Worm (Caenorhabditis elegans): ENCODE results near the gene cks-1.

DNA sequence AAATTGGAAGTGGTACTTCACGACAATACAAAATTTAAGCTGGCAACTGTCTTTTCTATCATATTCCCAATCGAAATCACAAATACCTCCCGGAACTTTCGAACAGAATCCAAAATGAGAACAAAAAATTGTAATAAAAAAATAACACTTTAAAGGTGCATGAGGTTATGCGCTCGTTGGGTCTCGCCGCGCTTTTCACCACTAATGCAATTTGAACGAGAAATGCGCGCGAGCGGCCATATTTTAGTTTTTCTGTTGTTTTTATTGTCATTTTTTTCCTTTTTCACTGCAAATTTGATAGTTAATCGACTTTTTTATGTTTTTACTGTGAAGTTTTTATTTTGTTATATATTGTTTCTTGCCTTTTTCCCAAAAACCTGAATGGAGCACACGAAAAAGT, 2.7 kb upstream of the cks-1 start, which contains the start of gene mes-6:
- no peak for TF ChIP-seq ham-2 (GFP tag; optimal IDR thresholded peaks at IDR 0.05)
- no peak for TF ChIP-seq nhr-12 (tag; optimal IDR thresholded peaks at IDR 0.05)
- peak; percentile 73 for TF ChIP-seq mep-1 (tag; optimal IDR thresholded peaks at IDR 0.05)
- peak; percentile 96 for TF ChIP-seq ces-1 (GFP tag; optimal IDR thresholded peaks at IDR 0.05)
- no peak for TF ChIP-seq flh-1 (GFP tag; optimal IDR thresholded peaks at IDR 0.05)
- TF ChIP-seq nhr-237 (tag; optimal IDR thresholded peaks at IDR 0.05): no peak
- TF ChIP-seq unc-62 (GFP tag; optimal IDR thresholded peaks at IDR 0.05): no peak
